Worm (Caenorhabditis elegans) whole organism, midembryonic: Measurements from ENCODE around the gene C06E8.5.
A peak's percentile ranks its signal among the peaks of the same experiment; 100 is the strongest.

Source experiments
- T22C8.4 ChIP-seq: fragments of 200-800 bp; sonication (Bioruptor generic); IDR thresholded peaks from 2 replicates; pipeline ENCODE4 v1.3.6; 2022; ENCODE audit warnings: missing genetic modification characterization, missing compliant biosample characterization
- cog-1 ChIP-seq: sonication (generic microtip); optimal IDR thresholded peaks from 2 replicates; lab custom pipeline; 2016; ENCODE audit warnings: missing genetic modification characterization, missing compliant biosample characterization
- flt-1 ChIP-seq: fragments of 200-800 bp; sonication (Bioruptor generic); IDR thresholded peaks from 2 replicates; pipeline ENCODE4 v1.3.6; 2022; ENCODE audit warnings: missing genetic modification characterization, missing compliant biosample characterization
- klf-2 ChIP-seq: fragments of 200-800 bp; sonication (Bioruptor generic); conservative IDR thresholded peaks from 2 replicates; pipeline ENCODE4 v1.3.6; 2022; ENCODE audit warnings: missing genetic modification reagents, missing genetic modification characterization, missing compliant biosample characterization
- med-1 ChIP-seq: sonication (generic microtip); optimal IDR thresholded peaks from 2 replicates; lab custom pipeline; 2017; ENCODE audit warnings: missing genetic modification characterization, mild to moderate bottlenecking, missing compliant biosample characterization, antibody characterized with exemption, missing genetic modification reagents; ENCODE audit not compliant: insufficient read depth
- ref-1 ChIP-seq: fragments of 200-800 bp; sonication (Bioruptor generic); conservative IDR thresholded peaks from 2 replicates; pipeline ENCODE4 v1.3.6; 2022; ENCODE audit warnings: missing genetic modification reagents, missing genetic modification characterization, missing compliant biosample characterization
- tab-1 ChIP-seq: fragments of 200-800 bp; sonication (Bioruptor generic); IDR thresholded peaks from 2 replicates; pipeline ENCODE4 v1.3.6; 2022; ENCODE audit warnings: missing genetic modification characterization, missing compliant biosample characterization
- ztf-23 ChIP-seq: fragments of 200-800 bp; sonication (Bioruptor generic); IDR thresholded peaks from 2 replicates; pipeline ENCODE4 v1.3.6; 2022; ENCODE audit warnings: missing genetic modification reagents, missing genetic modification characterization, missing compliant biosample characterization
- ztf-29 ChIP-seq: fragments of 200-800 bp; sonication (Bioruptor generic); IDR thresholded peaks from 2 replicates; pipeline ENCODE4 v1.3.6; 2022; ENCODE audit warnings: missing genetic modification reagents, missing genetic modification characterization, missing compliant biosample characterization

The C06E8.5 gene

DNA sequence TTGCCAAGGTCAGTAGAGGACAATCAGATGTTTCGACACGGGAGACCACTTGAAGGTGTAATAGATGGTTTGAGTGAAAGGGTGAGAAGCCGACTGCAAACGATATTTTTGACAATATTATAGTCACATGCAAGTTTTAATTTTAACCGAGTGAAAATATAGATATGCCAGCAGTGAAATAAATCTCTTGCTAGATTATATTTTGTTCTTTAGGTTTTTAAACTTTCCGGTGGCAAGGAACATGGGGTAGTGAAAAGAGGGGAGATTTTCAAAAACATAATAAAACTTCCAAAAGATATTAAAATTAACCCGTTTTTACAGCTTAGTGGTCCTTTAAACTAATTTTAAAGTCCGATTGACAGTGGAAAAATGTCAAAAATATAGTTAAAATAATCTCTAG, at the start of gene C06E8.5:
TSS of gene C06E8.5 (minus strand) at position 101 of the 400 bp plus-strand sequence.
- TF ChIP-seq klf-2 (GFP tag; lab: Robert Waterston, UW) (no peak), flt-1 (GFP tag; lab: Robert Waterston, UW) (no peak), cog-1 (no peak), T22C8.4 (GFP tag; lab: Robert Waterston, UW) (no peak), tab-1 (no peak), ref-1 (GFP tag; lab: Robert Waterston, UW) (no peak), med-1 (GFP tag; lab: Kevin White, UChicago) (no peak), ztf-23 (no peak), ztf-29 (GFP tag; lab: Robert Waterston, UW) (no peak)

DNA sequence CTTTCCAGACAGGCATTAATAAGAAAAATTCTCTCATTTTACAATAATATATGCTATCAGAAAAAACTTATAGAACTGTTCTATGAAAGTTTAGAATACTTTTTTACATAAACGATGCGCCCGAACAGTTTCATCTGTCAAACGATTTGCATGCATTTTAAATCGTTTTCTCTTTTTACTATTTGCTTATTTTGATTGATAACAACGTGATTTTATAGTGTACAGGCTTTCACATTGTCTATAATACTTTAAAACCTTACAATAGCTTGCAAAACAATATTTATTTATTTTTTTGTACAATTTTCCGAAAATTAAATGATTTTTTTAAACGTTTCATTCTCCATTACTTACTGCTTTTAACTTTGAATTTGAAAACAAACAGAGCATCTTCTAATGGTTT, 40.4 kb upstream of the C06E8.5 start, which contains the start of gene R01H2.7:
TSS of gene R01H2.7 (minus strand) at position 101 of the 400 bp plus-strand sequence.
- TF ChIP-seq tab-1 (no peak), flt-1 (GFP tag; lab: Robert Waterston, UW) (no peak), ref-1 (GFP tag; lab: Robert Waterston, UW) (no peak), ztf-23 (no peak), T22C8.4 (GFP tag; lab: Robert Waterston, UW) (no peak), ztf-29 (GFP tag; lab: Robert Waterston, UW) (no peak), med-1 (GFP tag; lab: Kevin White, UChicago) (no peak), cog-1 (no peak)

DNA sequence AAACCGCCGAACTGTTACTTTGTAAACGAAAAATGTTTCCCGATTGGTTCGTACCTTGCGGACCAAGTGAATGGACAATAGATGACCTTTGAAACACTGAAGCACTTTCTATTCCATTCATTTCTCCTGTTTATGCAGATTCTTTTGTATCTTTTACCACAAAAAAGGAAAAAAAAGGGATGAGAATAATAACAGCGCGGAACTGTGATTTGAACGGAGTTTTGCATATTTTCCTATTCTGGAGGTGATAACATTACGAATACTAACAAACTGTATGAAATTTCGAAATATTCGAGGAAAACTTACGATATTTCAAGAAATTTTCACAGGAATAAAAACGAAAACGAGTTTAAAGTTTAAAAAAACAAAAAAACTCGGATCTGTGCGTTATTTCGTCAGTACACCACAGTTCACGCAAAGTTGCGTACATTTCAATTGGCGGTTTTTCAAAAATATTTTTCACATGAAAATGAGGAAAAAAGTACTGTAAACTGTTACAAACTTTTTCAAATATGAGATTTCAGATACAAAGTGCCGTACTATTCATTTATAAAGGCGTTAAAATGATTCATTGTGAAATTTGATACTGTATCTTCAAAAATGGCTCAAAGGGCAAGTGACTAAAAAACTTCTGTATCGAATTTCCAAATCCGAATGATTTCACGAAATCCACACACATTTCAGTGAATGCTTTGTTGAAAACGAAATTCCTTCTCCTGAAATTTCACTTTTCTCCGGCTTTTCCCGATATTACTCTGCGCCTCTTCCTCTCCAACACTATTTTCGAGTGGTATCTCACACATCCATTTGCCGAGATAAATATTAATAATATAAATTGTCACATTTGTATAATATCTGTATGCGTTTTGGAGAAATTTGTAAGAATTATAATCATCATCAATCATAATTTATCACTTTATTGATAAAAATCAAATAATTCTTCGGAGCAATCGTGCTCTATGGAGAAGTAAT, 29.3 kb upstream of the C06E8.5 start:
- TF ChIP-seq ref-1 (GFP tag; lab: Robert Waterston, UW) (no peak), ztf-23 (no peak), tab-1 (no peak), T22C8.4 (GFP tag; lab: Robert Waterston, UW) (no peak), flt-1 (GFP tag; lab: Robert Waterston, UW) (no peak), cog-1 (no peak), klf-2 (GFP tag; lab: Robert Waterston, UW) (no peak), med-1 (GFP tag; lab: Kevin White, UChicago) (no peak), ztf-29 (GFP tag; lab: Robert Waterston, UW) (no peak)

DNA sequence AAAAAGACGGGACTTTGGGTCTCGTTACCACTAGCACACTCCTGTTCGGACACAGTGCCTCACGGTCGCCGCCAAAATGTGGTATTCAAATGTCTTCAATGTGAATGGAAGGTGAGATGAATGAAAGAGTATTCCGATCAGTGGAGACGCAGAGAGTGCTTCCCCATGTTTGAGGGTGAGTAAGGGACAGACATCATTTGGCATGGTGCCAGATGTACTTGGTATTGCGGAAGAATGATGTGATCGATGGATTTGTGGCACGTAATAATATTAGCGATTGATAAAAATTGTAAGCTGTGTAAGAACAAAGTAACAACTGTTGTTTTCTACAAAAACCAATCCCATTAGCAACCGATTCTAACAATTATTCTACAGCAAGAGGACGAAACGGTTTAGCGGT, 26.8 kb upstream of the C06E8.5 start:
- no peak for TF ChIP-seq flt-1 (GFP tag; lab: Robert Waterston, UW)

DNA sequence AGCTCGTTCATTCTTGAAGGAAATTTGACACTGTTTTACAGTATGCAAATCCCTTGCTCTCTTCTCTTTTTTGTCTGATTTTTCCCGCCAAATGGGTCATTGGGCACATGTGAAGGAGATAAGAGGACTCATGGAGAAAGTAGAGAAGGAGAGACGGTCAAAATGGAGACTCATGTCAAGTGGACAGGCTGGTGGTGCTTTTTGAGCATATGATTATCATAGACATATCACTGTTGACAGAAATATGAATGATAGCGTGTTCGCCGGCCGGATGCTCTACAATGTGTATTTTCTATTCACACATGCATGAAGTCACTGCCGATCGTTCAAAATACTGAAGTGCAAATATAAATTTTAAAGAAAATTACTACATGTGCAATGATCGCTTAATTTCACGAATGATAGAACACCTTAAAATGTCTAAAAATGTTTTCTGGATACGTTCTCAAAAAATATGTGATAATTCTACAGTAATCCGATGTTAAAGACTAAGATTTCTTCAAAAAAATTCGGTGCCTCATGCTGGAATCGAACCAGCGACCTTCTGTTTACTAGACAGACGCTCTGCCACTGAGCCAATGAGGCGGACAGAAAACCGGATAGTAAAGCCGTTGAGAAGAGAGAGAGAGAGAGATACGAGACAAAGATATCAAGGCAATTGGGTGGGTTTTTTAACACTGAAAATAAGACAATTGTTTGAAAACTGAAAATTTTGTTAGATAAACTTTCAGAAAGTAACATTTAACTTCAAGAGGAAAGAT, 25.0 kb upstream of the C06E8.5 start:
- TF ChIP-seq klf-2 (GFP tag; lab: Robert Waterston, UW), result no peak
- no peak for TF ChIP-seq med-1 (GFP tag; lab: Kevin White, UChicago)
- TF ChIP-seq ref-1 (GFP tag; lab: Robert Waterston, UW), result 0 out of 2 replicates have a peak, but pooled peaks have one; percentile 31
- peak; percentile 76; the same call in 1 of the 2 replicates for TF ChIP-seq tab-1
- TF ChIP-seq flt-1 (GFP tag; lab: Robert Waterston, UW), result peak; percentile 80
- 0 out of 2 replicates have a peak, but pooled peaks have one; percentile 11 for TF ChIP-seq ztf-23
- peak; percentile 55; the same call in 1 of the 2 replicates for TF ChIP-seq T22C8.4 (GFP tag; lab: Robert Waterston, UW)
- TF ChIP-seq ztf-29 (GFP tag; lab: Robert Waterston, UW), result peak; percentile 38; the same call in 1 of the 2 replicates

DNA sequence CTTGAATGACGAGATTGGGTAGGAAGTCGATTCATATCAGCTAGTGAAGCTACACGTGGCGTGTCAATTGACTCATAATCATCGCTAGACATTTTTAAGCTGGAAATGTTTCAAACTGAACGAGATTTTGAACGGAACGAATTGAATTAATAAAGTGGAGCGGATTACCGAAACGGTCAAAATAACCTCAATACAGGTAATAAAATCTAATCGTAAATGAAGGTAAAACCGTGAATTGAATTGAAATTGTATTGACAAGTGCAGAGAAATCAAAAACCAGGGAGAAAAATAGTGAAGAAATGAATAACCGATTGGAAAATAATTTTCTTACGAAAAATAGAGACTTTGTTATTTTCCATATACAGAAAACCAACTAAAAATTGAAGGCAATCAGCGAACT, 23.9 kb upstream of the C06E8.5 start, which contains the start of gene cyk-1:
TSS of gene cyk-1 (minus strand) at position 101 of the 400 bp plus-strand sequence.
- TF ChIP-seq ref-1 (GFP tag; lab: Robert Waterston, UW), result no peak
- TF ChIP-seq med-1 (GFP tag; lab: Kevin White, UChicago), result no peak
- no peak for TF ChIP-seq ztf-23
- TF ChIP-seq ztf-29 (GFP tag; lab: Robert Waterston, UW), result no peak
- TF ChIP-seq cog-1, result no peak
- no peak for TF ChIP-seq tab-1
- TF ChIP-seq T22C8.4 (GFP tag; lab: Robert Waterston, UW), result no peak
- no peak for TF ChIP-seq flt-1 (GFP tag; lab: Robert Waterston, UW)
- TF ChIP-seq klf-2 (GFP tag; lab: Robert Waterston, UW), result no peak

DNA sequence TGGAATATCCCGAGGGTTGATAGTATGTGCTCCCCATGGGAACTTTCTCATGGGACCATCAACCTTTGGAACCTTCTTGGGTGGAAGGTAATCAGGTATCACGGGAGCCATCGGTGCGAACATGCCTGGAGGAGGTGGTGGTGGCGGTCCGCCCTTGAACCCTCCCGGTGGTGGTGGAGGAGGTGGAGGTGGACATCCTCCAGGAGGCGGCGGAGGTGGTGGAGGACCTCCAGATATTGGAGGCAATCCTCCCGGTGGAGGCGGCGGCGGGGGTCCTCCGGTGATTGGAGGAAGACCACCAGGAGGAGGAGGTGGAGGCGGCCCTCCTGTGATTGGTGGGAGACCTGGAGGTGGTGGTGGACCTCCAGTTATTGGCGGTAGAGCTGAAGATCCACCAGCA, 20.6 kb upstream of the C06E8.5 start:
- TF ChIP-seq med-1 (GFP tag; lab: Kevin White, UChicago), result no peak
- no peak for TF ChIP-seq ref-1 (GFP tag; lab: Robert Waterston, UW)
- no peak for TF ChIP-seq cog-1
- TF ChIP-seq T22C8.4 (GFP tag; lab: Robert Waterston, UW), result no peak
- no peak for TF ChIP-seq ztf-23
- TF ChIP-seq tab-1, result no peak
- TF ChIP-seq flt-1 (GFP tag; lab: Robert Waterston, UW), result no peak; the same call in 1 of the 2 replicates
- no peak for TF ChIP-seq klf-2 (GFP tag; lab: Robert Waterston, UW)
- TF ChIP-seq ztf-29 (GFP tag; lab: Robert Waterston, UW), result no peak

DNA sequence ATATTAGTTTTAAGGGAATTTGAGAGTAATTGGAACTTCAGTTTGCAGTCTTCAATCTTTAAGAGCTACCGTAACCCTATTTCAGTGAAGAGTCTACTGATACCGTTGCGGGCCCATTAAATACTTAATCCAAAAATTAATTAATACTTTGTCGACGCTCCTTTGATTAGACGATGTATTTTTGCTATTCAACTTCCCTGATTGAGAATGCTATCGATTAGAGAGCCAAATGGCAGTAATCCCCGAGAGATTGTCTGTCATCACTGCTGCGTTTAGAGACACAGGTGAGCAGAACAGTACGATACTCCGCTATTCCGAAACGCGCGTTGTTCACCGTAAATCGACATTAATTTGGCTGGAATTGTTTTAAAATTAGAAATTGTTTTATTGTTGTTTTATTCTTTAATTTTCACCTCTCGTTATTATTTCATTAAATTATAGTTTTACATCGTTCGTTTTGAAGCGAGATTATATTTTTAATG, 15.9 kb upstream of the C06E8.5 start, which contains the start of gene rfl-1:
TSS of gene rfl-1 (plus strand) at position 51 of the 482 bp plus-strand sequence.
- TF ChIP-seq flt-1 (GFP tag; lab: Robert Waterston, UW) (no peak), cog-1 (no peak), ztf-23 (no peak), klf-2 (GFP tag; lab: Robert Waterston, UW) (no peak), ztf-29 (GFP tag; lab: Robert Waterston, UW) (no peak), T22C8.4 (GFP tag; lab: Robert Waterston, UW) (no peak), ref-1 (GFP tag; lab: Robert Waterston, UW) (no peak), tab-1 (no peak), med-1 (GFP tag; lab: Kevin White, UChicago) (no peak)
